Worm (Caenorhabditis elegans) whole organism, early embryonic: ENCODE measurements around the gene C23H3.5.

Experiments used
- B0310.2 ChIP-seq: sonication (generic microtip); optimal IDR thresholded peaks from 2 replicates; lab custom pipeline; 2016; ENCODE audit warnings: mild to moderate bottlenecking, missing genetic modification characterization, missing compliant biosample characterization
- F13C5.2 ChIP-seq: sonication (generic microtip); optimal IDR thresholded peaks from 2 replicates; lab custom pipeline; 2017; ENCODE audit warnings: mild to moderate bottlenecking, missing genetic modification characterization, inconsistent platforms, missing compliant biosample characterization
- aly-1 ChIP-seq: sonication (generic microtip); optimal IDR thresholded peaks from 2 replicates; lab custom pipeline; 2016; ENCODE audit warnings: missing genetic modification characterization, missing compliant biosample characterization
- ama-1 ChIP-seq: fragments of 150-350 bp; optimal IDR thresholded peaks from 2 replicates; lab custom pipeline; 2014
- hmbx-1 ChIP-seq: sonication (generic microtip); optimal IDR thresholded peaks from 2 replicates; lab custom pipeline; 2016; ENCODE audit warnings: mild to moderate bottlenecking, missing genetic modification characterization, missing compliant biosample characterization
- pes-1 ChIP-seq: fragments of 200-800 bp; sonication (Bioruptor generic); IDR thresholded peaks from 2 replicates; pipeline ENCODE4 v1.3.6; 2022; ENCODE audit warnings: missing genetic modification reagents, missing genetic modification characterization, missing compliant biosample characterization
- scrt-1 ChIP-seq: fragments of 200-800 bp; sonication (Bioruptor generic); IDR thresholded peaks from 2 replicates; pipeline ENCODE4 v1.3.6; 2022; ENCODE audit warnings: missing genetic modification characterization, missing compliant biosample characterization
- sea-1 ChIP-seq: fragments of 200-800 bp; sonication (Bioruptor generic); conservative IDR thresholded peaks from 2 replicates; pipeline ENCODE4 v1.3.6; 2022; ENCODE audit warnings: missing genetic modification characterization, missing compliant biosample characterization
- tbx-37 ChIP-seq: fragments of 200-800 bp; sonication (Bioruptor generic); conservative IDR thresholded peaks from 2 replicates; pipeline ENCODE4 v1.3.6; 2022; ENCODE audit warnings: missing genetic modification reagents, missing genetic modification characterization, missing compliant biosample characterization

DNA sequence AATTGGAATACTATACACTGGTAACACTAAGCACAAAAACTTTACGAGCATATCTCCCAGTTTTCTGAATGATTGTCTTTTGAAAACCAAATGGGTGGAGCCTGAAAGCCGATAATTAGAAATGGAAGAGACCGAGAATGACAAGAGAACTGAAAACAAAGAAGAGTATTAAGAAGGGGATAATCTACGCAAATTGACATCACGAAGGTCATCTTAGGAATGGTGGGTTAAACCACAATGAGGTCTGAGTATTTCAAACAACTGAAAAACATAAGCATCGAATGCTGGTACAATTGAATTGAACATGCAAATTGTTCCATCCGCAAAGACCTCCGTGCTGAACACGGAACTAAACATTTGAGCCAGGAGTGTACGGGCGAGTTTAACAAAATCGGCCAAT lies 7.9 kb upstream of the C23H3.5 start, which contains the start of gene spp-24:
- TF ChIP-seq sea-1 (GFP tag; lab: Robert Waterston, UW) (no peak), tbx-37 (GFP tag; lab: Robert Waterston, UW) (no peak), aly-1 (tag; lab: Kevin White, UChicago) (no peak), ama-1 (lab: Kevin White, UChicago) (no peak), hmbx-1 (tag; lab: Kevin White, UChicago) (no peak), pes-1 (GFP tag; lab: Robert Waterston, UW) (no peak), B0310.2 (tag; lab: Kevin White, UChicago) (no peak), scrt-1 (no peak), F13C5.2 (tag; lab: Kevin White, UChicago) (no peak)
